Worm (Caenorhabditis elegans) whole organism, L2 larva: ENCODE measurements around the gene dsl-6.

ENCODE experiments used
- R02D3.7 ChIP-seq: fragments of 150-350 bp; optimal IDR thresholded peaks from 2 replicates; lab custom pipeline; 2014; ENCODE audit warnings: missing biosample characterization, missing genetic modification characterization
- elt-3 ChIP-seq: sonication (generic microtip); optimal IDR thresholded peaks from 2 replicates; lab custom pipeline; 2017; ENCODE audit warnings: missing biosample characterization, missing genetic modification characterization
- nhr-11 ChIP-seq: fragments of 150-350 bp; optimal IDR thresholded peaks from 2 replicates; lab custom pipeline; 2014; ENCODE audit warnings: missing biosample characterization, missing genetic modification characterization
- snpc-4 ChIP-seq: fragments of 150-350 bp; optimal IDR thresholded peaks from 2 replicates; lab custom pipeline; 2014; ENCODE audit warnings: missing biosample characterization, missing genetic modification characterization

ce11 chrIV:11349747-11350146 lies 48.4 kb downstream of the dsl-6 start:
- TF ChIP-seq snpc-4 (tag; lab: Kevin White, UChicago) (no peak), R02D3.7 (tag; lab: Kevin White, UChicago) (no peak), elt-3 (tag; lab: Kevin White, UChicago) (no peak), nhr-11 (tag; lab: Kevin White, UChicago) (no peak)
